Worm (Caenorhabditis elegans) whole organism, L4 larva: Measurements from ENCODE around the gene ctsa-3.1.

ENCODE experiments used
- F44E2.7 ChIP-seq: fragments of 200-800 bp; sonication (Bioruptor generic); IDR thresholded peaks from 2 replicates; pipeline ENCODE4 v2.1.2; 2022; ENCODE audit warnings: missing genetic modification characterization, missing compliant biosample characterization
- R02D3.7 ChIP-seq: fragments of 150-350 bp; sonication (generic microtip); optimal IDR thresholded peaks from 3 replicates; lab custom pipeline; 2014; ENCODE audit warnings: missing biosample characterization, missing genetic modification characterization
- T20F7.1 ChIP-seq: fragments of 200-800 bp; sonication (Bioruptor generic); optimal IDR thresholded peaks from 2 replicates; lab custom pipeline; 2018; ENCODE audit warnings: mild to moderate bottlenecking, missing genetic modification characterization, missing compliant biosample characterization
- Y48G9A.11 ChIP-seq: fragments of 200-800 bp; sonication (Bioruptor generic); IDR thresholded peaks from 2 replicates; pipeline ENCODE4 v1.3.6; 2022; ENCODE audit warnings: missing genetic modification reagents, missing genetic modification characterization, missing compliant biosample characterization
- Y5F2A.4 ChIP-seq: fragments of 200-800 bp; sonication (Bioruptor generic); optimal IDR thresholded peaks from 2 replicates; lab custom pipeline; 2018; ENCODE audit warnings: mild to moderate bottlenecking, missing genetic modification characterization, missing compliant biosample characterization
- aha-1 ChIP-seq: fragments of 150-350 bp; peaks from one replicate; lab custom pipeline; 2014; ENCODE audit warnings: missing biosample characterization, missing genetic modification characterization
- arid-1 ChIP-seq: fragments of 200-800 bp; sonication (Bioruptor generic); conservative IDR thresholded peaks from 2 replicates; pipeline ENCODE4 v1.3.6; 2022; ENCODE audit warnings: missing genetic modification reagents, missing genetic modification characterization, missing compliant biosample characterization
- attf-4 ChIP-seq: sonication (generic microtip); optimal IDR thresholded peaks from 3 replicates; lab custom pipeline; 2017; ENCODE audit warnings: missing biosample characterization, missing genetic modification characterization
- ceh-28 ChIP-seq: fragments of 150-350 bp; optimal IDR thresholded peaks from 2 replicates; lab custom pipeline; 2014; ENCODE audit warnings: missing biosample characterization, missing genetic modification reagents, missing genetic modification characterization
- ceh-44 ChIP-seq: fragments of 200-800 bp; sonication (Bioruptor generic); IDR thresholded peaks from 2 replicates; pipeline ENCODE4 v1.3.6; 2022; ENCODE audit warnings: missing genetic modification reagents, missing genetic modification characterization, missing compliant biosample characterization
- ces-1 ChIP-seq: fragments of 150-350 bp; sonication (generic microtip); optimal IDR thresholded peaks from 4 replicates; lab custom pipeline; 2014; ENCODE audit warnings: missing biosample characterization, missing genetic modification reagents, missing genetic modification characterization
- daf-16 ChIP-seq, 3 experiments: sonication (generic microtip); optimal IDR thresholded peaks; 2 replicates each; lab custom pipeline; 2016 to 2017; ENCODE audit warnings: missing genetic modification characterization in 3 of 3, missing genetic modification reagents in 3 of 3, mild to moderate bottlenecking in 2 of 3, missing compliant biosample characterization in 2 of 3, missing biosample characterization in 1 of 3, moderate library complexity in 1 of 3
- daf-8 ChIP-seq: fragments of 200-800 bp; sonication (Bioruptor generic); IDR thresholded peaks from 2 replicates; pipeline ENCODE4 v1.3.6; 2022; ENCODE audit warnings: missing genetic modification characterization, missing compliant biosample characterization
- dmd-6 ChIP-seq: fragments of 200-800 bp; sonication (Bioruptor generic); IDR thresholded peaks from 2 replicates; pipeline ENCODE4 v1.3.6; 2022; ENCODE audit warnings: missing genetic modification reagents, missing genetic modification characterization, missing compliant biosample characterization
- dmd-9 ChIP-seq: fragments of 200-800 bp; sonication (Bioruptor generic); IDR thresholded peaks from 2 replicates; pipeline ENCODE4 v1.3.6; 2022; ENCODE audit warnings: missing genetic modification reagents, missing genetic modification characterization, missing compliant biosample characterization
- dpl-1 ChIP-seq: fragments of 150-350 bp; optimal IDR thresholded peaks from 2 replicates; lab custom pipeline; 2014; ENCODE audit warnings: missing biosample characterization, missing genetic modification reagents, missing genetic modification characterization
- egl-27 ChIP-seq: sonication (generic microtip); optimal IDR thresholded peaks from 3 replicates; lab custom pipeline; 2017; ENCODE audit warnings: missing biosample characterization, missing genetic modification reagents, missing genetic modification characterization
- hif-1 ChIP-seq, 2 experiments: sonication (generic microtip); optimal IDR thresholded peaks; 2 replicates each; lab custom pipeline; 2016 to 2017; ENCODE audit warnings: missing compliant biosample characterization in 2 of 2, missing genetic modification characterization in 2 of 2, missing genetic modification reagents in 2 of 2, missing genotype in 2 of 2, mild to moderate bottlenecking in 1 of 2
- hlh-11 ChIP-seq: fragments of 200-800 bp; sonication (Bioruptor generic); optimal IDR thresholded peaks from 2 replicates; lab custom pipeline; 2018; ENCODE audit warnings: mild to moderate bottlenecking, missing genetic modification characterization, missing compliant biosample characterization
- hmg-1.1 ChIP-seq: fragments of 200-800 bp; sonication (Bioruptor generic); IDR thresholded peaks from 2 replicates; pipeline ENCODE4 v1.3.6; 2022; ENCODE audit warnings: missing genetic modification reagents, missing genetic modification characterization, missing compliant biosample characterization
- lim-7 ChIP-seq: fragments of 200-800 bp; sonication (Bioruptor generic); IDR thresholded peaks from 2 replicates; pipeline ENCODE4 v1.3.6; 2022; ENCODE audit warnings: missing genetic modification characterization, missing compliant biosample characterization
- lsy-2 ChIP-seq, 2 experiments: fragments of 150-350 bp in 1 of 2; sonication (generic microtip) in 1 of 2; optimal IDR thresholded peaks; 2 replicates each; lab custom pipeline; 2014 to 2017; ENCODE audit warnings: missing biosample characterization in 2 of 2, missing genetic modification characterization in 2 of 2
- madf-9 ChIP-seq: fragments of 200-800 bp; sonication (Bioruptor generic); conservative IDR thresholded peaks from 2 replicates; pipeline ENCODE4 v1.3.6; 2022; ENCODE audit warnings: missing genetic modification reagents, missing genetic modification characterization, missing compliant biosample characterization
- mdl-1 ChIP-seq, 2 experiments: fragments of 150-350 bp in 1 of 2; sonication (generic microtip) in 1 of 2; optimal IDR thresholded peaks; 2 replicates each; lab custom pipeline; 2014 to 2017; ENCODE audit warnings: missing biosample characterization in 2 of 2, missing genetic modification characterization in 2 of 2
- mdt-29 ChIP-seq: fragments of 200-800 bp; sonication (Bioruptor generic); IDR thresholded peaks from 2 replicates; pipeline ENCODE4 v1.3.6; 2022; ENCODE audit warnings: missing genetic modification reagents, missing genetic modification characterization, missing compliant biosample characterization
- mes-2 ChIP-seq: sonication (generic microtip); optimal IDR thresholded peaks from 2 replicates; lab custom pipeline; 2016; ENCODE audit warnings: missing genotype, mild to moderate bottlenecking, missing genetic modification characterization, missing compliant biosample characterization; ENCODE audit not compliant: poor library complexity, severe bottlenecking
- mxl-2 ChIP-seq: fragments of 200-800 bp; sonication (Bioruptor generic); conservative IDR thresholded peaks from 2 replicates; pipeline ENCODE4 v1.3.6; 2022; ENCODE audit warnings: missing genetic modification reagents, missing genetic modification characterization, missing compliant biosample characterization
- mxl-3 ChIP-seq: fragments of 200-800 bp; sonication (Bioruptor generic); optimal IDR thresholded peaks from 2 replicates; lab custom pipeline; 2018; ENCODE audit warnings: mild to moderate bottlenecking, missing genetic modification characterization, missing compliant biosample characterization
- nhr-11 ChIP-seq: fragments of 150-350 bp; optimal IDR thresholded peaks from 2 replicates; lab custom pipeline; 2014; ENCODE audit warnings: missing biosample characterization, missing genetic modification characterization
- nhr-237 ChIP-seq: sonication (generic microtip); optimal IDR thresholded peaks from 2 replicates; lab custom pipeline; 2017; ENCODE audit warnings: missing biosample characterization, missing genetic modification characterization
- nhr-28 ChIP-seq: fragments of 150-350 bp; optimal IDR thresholded peaks from 2 replicates; lab custom pipeline; 2014; ENCODE audit warnings: missing biosample characterization, missing genetic modification characterization
- nhr-48 ChIP-seq: sonication (generic microtip); optimal IDR thresholded peaks from 2 replicates; lab custom pipeline; 2016; ENCODE audit warnings: mild to moderate bottlenecking, missing genetic modification characterization, missing compliant biosample characterization
- nhr-77 ChIP-seq: fragments of 150-350 bp; optimal IDR thresholded peaks from 2 replicates; lab custom pipeline; 2014; ENCODE audit warnings: missing biosample characterization, missing genetic modification characterization
- pqm-1 ChIP-seq: sonication (generic microtip); optimal IDR thresholded peaks from 2 replicates; lab custom pipeline; 2017; ENCODE audit warnings: missing biosample characterization, missing genetic modification characterization
- rbr-2 ChIP-seq: sonication (generic microtip); optimal IDR thresholded peaks from 2 replicates; lab custom pipeline; 2016; ENCODE audit warnings: missing genotype, missing genetic modification characterization, missing compliant biosample characterization
- set-16 ChIP-seq: fragments of 200-800 bp; sonication (Bioruptor generic); IDR thresholded peaks from 2 replicates; pipeline ENCODE4 v1.3.6; 2022; ENCODE audit warnings: missing genetic modification reagents, missing genetic modification characterization, missing compliant biosample characterization
- spr-1 ChIP-seq: sonication (generic microtip); optimal IDR thresholded peaks from 2 replicates; lab custom pipeline; 2016; ENCODE audit warnings: mild to moderate bottlenecking, missing genetic modification characterization, missing compliant biosample characterization
- tag-97 ChIP-seq: fragments of 200-800 bp; sonication (Bioruptor generic); IDR thresholded peaks from 2 replicates; pipeline ENCODE4 v1.3.6; 2022; ENCODE audit warnings: missing genetic modification characterization, missing compliant biosample characterization
- unc-130 ChIP-seq: sonication (generic microtip); optimal IDR thresholded peaks from 2 replicates; lab custom pipeline; 2016; ENCODE audit warnings: missing genetic modification reagents, missing genetic modification characterization, missing compliant biosample characterization
- unc-39 ChIP-seq: sonication (generic microtip); optimal IDR thresholded peaks from 2 replicates; lab custom pipeline; 2017; ENCODE audit warnings: missing biosample characterization, missing genetic modification characterization
- zfp-3 ChIP-seq: fragments of 200-800 bp; sonication (Bioruptor generic); conservative IDR thresholded peaks from 2 replicates; pipeline ENCODE4 v1.3.6; 2022; ENCODE audit warnings: missing genetic modification reagents, missing genetic modification characterization, missing compliant biosample characterization
- ztf-11 ChIP-seq: fragments of 150-350 bp; optimal IDR thresholded peaks from 2 replicates; lab custom pipeline; 2014; ENCODE audit warnings: missing biosample characterization, missing genetic modification characterization
- ztf-7 ChIP-seq: fragments of 150-350 bp; optimal IDR thresholded peaks from 2 replicates; lab custom pipeline; 2014; ENCODE audit warnings: missing biosample characterization, missing genetic modification characterization

ctsa-3.1 gene

DNA sequence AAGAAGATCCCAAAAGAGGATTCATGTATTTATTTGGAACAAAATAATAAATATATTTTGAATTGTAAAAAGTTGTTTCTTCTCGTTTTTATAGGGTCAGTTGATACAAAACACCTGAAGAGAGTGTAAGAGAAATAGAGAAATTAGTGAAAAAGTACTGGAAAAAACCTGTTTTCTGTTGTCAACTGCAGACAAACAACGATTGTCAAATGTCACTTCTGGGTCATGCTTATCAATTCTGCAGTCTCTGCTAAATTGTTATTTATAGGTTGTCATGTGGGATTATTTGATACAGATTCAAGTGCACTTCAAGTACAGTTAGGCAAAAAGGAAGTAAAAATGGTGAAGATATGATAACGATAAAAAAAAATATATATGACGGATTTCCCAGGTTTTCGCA, 39.9 kb downstream of the ctsa-3.1 start (continued):
- TF ChIP-seq ces-1 (GFP tag; lab: Kevin White, UChicago) (no peak), egl-27 (tag; lab: Kevin White, UChicago) (no peak), pqm-1 (tag; lab: Kevin White, UChicago) (no peak), dpl-1 (GFP tag; lab: Kevin White, UChicago) (no peak), Y5F2A.4 (GFP tag; lab: Kevin White, UChicago) (no peak), nhr-237 (tag; lab: Kevin White, UChicago) (no peak), R02D3.7 (tag; lab: Kevin White, UChicago) (no peak), attf-4 (tag; lab: Kevin White, UChicago) (no peak), mdl-1 (tag; optimal IDR thresholded peaks at IDR 0.05; lab: Kevin White, UChicago) (peak in 1 of 2 experiments; percentile 51), mxl-3 (GFP tag; lab: Kevin White, UChicago) (peak; percentile 15), ztf-7 (tag; lab: Kevin White, UChicago) (no peak), unc-39 (tag; lab: Kevin White, UChicago) (no peak), unc-130 (GFP tag; lab: Kevin White, UChicago) (no peak), lim-7 (GFP tag; lab: Robert Waterston, UW) (no peak), ceh-44 (GFP tag; lab: Robert Waterston, UW) (no peak), hlh-11 (tag; lab: Kevin White, UChicago) (peak; percentile 48), aha-1 (tag; lab: Kevin White, UChicago) (no peak), madf-9 (GFP tag; lab: Robert Waterston, UW) (no peak), zfp-3 (no peak), ceh-28 (tag; lab: Kevin White, UChicago) (no peak), spr-1 (tag; lab: Kevin White, UChicago) (no peak), Y48G9A.11 (GFP tag; lab: Robert Waterston, UW) (no peak), set-16 (GFP tag; lab: Robert Waterston, UW) (no peak), rbr-2 (tag; lab: Kevin White, UChicago) (no peak), lsy-2 (tag; optimal IDR thresholded peaks at IDR 0.05; lab: Kevin White, UChicago) (no peak), nhr-11 (tag; lab: Kevin White, UChicago) (no peak), mxl-2 (GFP tag; lab: Robert Waterston, UW) (no peak), F44E2.7 (GFP tag; lab: Robert Waterston, UW) (no peak), daf-8 (GFP tag; lab: Robert Waterston, UW) (no peak), nhr-77 (tag; lab: Kevin White, UChicago) (no peak), hif-1 (tag; optimal IDR thresholded peaks at IDR 0.05; lab: Kevin White, UChicago) (no peak), daf-16 (GFP tag; optimal IDR thresholded peaks at IDR 0.05; lab: Kevin White, UChicago) (no peak), daf-16 (tag; optimal IDR thresholded peaks at IDR 0.05; lab: Kevin White, UChicago) (peak; percentile 37), arid-1 (no peak), mes-2 (no peak), T20F7.1 (GFP tag; lab: Kevin White, UChicago) (no peak), nhr-48 (tag; lab: Kevin White, UChicago) (peak; percentile 58), dmd-6 (GFP tag; lab: Robert Waterston, UW) (peak; percentile 30; the same call in 1 of the 2 replicates), dmd-9 (GFP tag; lab: Robert Waterston, UW) (no peak), tag-97 (GFP tag; lab: Robert Waterston, UW) (no peak), hmg-1.1 (no peak), mdt-29 (GFP tag; lab: Robert Waterston, UW) (no peak), nhr-28 (peak; percentile 55), ztf-11 (tag; lab: Kevin White, UChicago) (no peak)
